Fruit fly (Drosophila melanogaster) whole organism, embryonic: ENCODE results near the gene Helz.

Experiments
- Ada2b ChIP-seq: fragments of 200-800 bp; sonication (Bioruptor generic); IDR thresholded peaks from 2 replicates; pipeline ENCODE4 v1.3.6; 2022; ENCODE audit warnings: missing biosample characterization, missing genetic modification characterization
- Atf6 ChIP-seq: fragments of 200-800 bp; sonication (Bioruptor generic); IDR thresholded peaks from 2 replicates; pipeline ENCODE4 v1.3.6; 2022; ENCODE audit warnings: missing biosample characterization, missing genetic modification characterization
- Awh ChIP-seq: fragments of 200-800 bp; sonication (Bioruptor generic); IDR thresholded peaks from 2 replicates; pipeline ENCODE4, ENCODE4 v1.3.6; 2022; ENCODE audit warnings: missing biosample characterization, missing genetic modification characterization
- Bdp1 ChIP-seq: fragments of 200-800 bp; sonication (Bioruptor generic); optimal IDR thresholded peaks from 3 replicates; lab custom pipeline; 2016; ENCODE audit warnings: missing biosample characterization, missing genetic modification characterization
- BtbVII ChIP-seq: fragments of 200-800 bp; sonication (Bioruptor generic); optimal IDR thresholded peaks from 3 replicates; lab custom pipeline; 2017; ENCODE audit warnings: missing biosample characterization, mild to moderate bottlenecking, missing genetic modification characterization
- Bteb2 ChIP-seq: fragments of 200-800 bp; sonication (Bioruptor generic); optimal IDR thresholded peaks from 2 replicates; lab custom pipeline; 2016; ENCODE audit warnings: missing biosample characterization, missing genetic modification characterization
- CG10462 ChIP-seq: fragments of 200-800 bp; sonication (Bioruptor generic); optimal IDR thresholded peaks from 2 replicates; lab custom pipeline; 2016; ENCODE audit warnings: missing biosample characterization, missing genetic modification characterization
- CG11247 ChIP-seq: fragments of 200-800 bp; sonication (Bioruptor generic); IDR thresholded peaks from 2 replicates; pipeline ENCODE4 v1.3.6; 2022; ENCODE audit warnings: missing biosample characterization, missing genetic modification characterization
- CG13123 ChIP-seq: fragments of 200-800 bp; sonication (Bioruptor generic); optimal IDR thresholded peaks from 2 replicates; lab custom pipeline; 2016; ENCODE audit warnings: missing biosample characterization, missing genetic modification characterization
- CG14441 ChIP-seq: fragments of 200-800 bp; sonication (Bioruptor generic); IDR thresholded peaks from 2 replicates; pipeline ENCODE4 v1.3.6; 2022; ENCODE audit warnings: missing biosample characterization, missing genetic modification characterization
- CG14710 ChIP-seq: fragments of 200-800 bp; sonication (Bioruptor generic); optimal IDR thresholded peaks from 3 replicates; lab custom pipeline; 2019; ENCODE audit warnings: missing biosample characterization, mild to moderate bottlenecking, missing genetic modification characterization, moderate library complexity
- CG15073 ChIP-seq: fragments of 200-800 bp; sonication (Bioruptor generic); optimal IDR thresholded peaks from 2 replicates; lab custom pipeline; 2016; ENCODE audit warnings: missing biosample characterization, missing genetic modification characterization
- CG15601 ChIP-seq: fragments of 200-800 bp; sonication (Bioruptor generic); optimal IDR thresholded peaks from 3 replicates; lab custom pipeline; 2019; ENCODE audit warnings: missing biosample characterization, mild to moderate bottlenecking, missing genetic modification characterization, moderate library complexity
- CG1647 ChIP-seq: fragments of 200-800 bp; sonication (Bioruptor generic); optimal IDR thresholded peaks from 3 replicates; lab custom pipeline; 2016; ENCODE audit warnings: missing biosample characterization, missing genetic modification characterization
- CG16779 ChIP-seq: fragments of 200-800 bp; sonication (Bioruptor generic); IDR thresholded peaks from 2 replicates; pipeline ENCODE4 v1.3.6; 2022; ENCODE audit warnings: missing biosample characterization, missing genetic modification characterization
- CG17912 ChIP-seq: fragments of 200-800 bp; sonication (Bioruptor generic); optimal IDR thresholded peaks from 2 replicates; lab custom pipeline; 2018; ENCODE audit warnings: missing biosample characterization, mild to moderate bottlenecking, missing genetic modification characterization
- CG30020 ChIP-seq: fragments of 200-800 bp; optimal IDR thresholded peaks from 2 replicates; lab custom pipeline; 2019; ENCODE audit warnings: missing biosample characterization, mild to moderate bottlenecking, missing genetic modification characterization, moderate library complexity
- CG32772 ChIP-seq: fragments of 200-800 bp; sonication (Bioruptor generic); IDR thresholded peaks from 2 replicates; pipeline ENCODE4 v1.3.6; 2022; ENCODE audit warnings: missing biosample characterization, missing genetic modification characterization
- CG4282 ChIP-seq: fragments of 200-800 bp; sonication (Bioruptor generic); optimal IDR thresholded peaks from 2 replicates; lab custom pipeline; 2016; ENCODE audit warnings: missing biosample characterization, missing genetic modification characterization
- CG5245 ChIP-seq: fragments of 200-800 bp; sonication (Bioruptor generic); optimal IDR thresholded peaks from 3 replicates; lab custom pipeline; 2016; ENCODE audit warnings: missing biosample characterization, missing genetic modification characterization
- CG6854 ChIP-seq: fragments of 200-800 bp; sonication (Bioruptor generic); optimal IDR thresholded peaks from 3 replicates; lab custom pipeline; 2017; ENCODE audit warnings: missing biosample characterization, mild to moderate bottlenecking, missing genetic modification characterization
- CG7987 ChIP-seq: fragments of 200-800 bp; sonication (Bioruptor generic); optimal IDR thresholded peaks from 2 replicates; lab custom pipeline; 2018; ENCODE audit warnings: missing biosample characterization, mild to moderate bottlenecking, missing genetic modification characterization, moderate library complexity
- CG9727 ChIP-seq: fragments of 200-800 bp; sonication (Bioruptor generic); optimal IDR thresholded peaks from 3 replicates; lab custom pipeline; 2017; ENCODE audit warnings: missing biosample characterization, mild to moderate bottlenecking, missing genetic modification characterization
- CHES-1-like ChIP-seq: fragments of 200-800 bp; sonication (Bioruptor generic); optimal IDR thresholded peaks from 2 replicates; lab custom pipeline; 2016; ENCODE audit warnings: missing biosample characterization, missing genetic modification characterization
- Dbx ChIP-seq: fragments of 200-800 bp; sonication (Bioruptor generic); IDR thresholded peaks from 3 replicates; pipeline ENCODE4 v1.3.6; 2022; ENCODE audit warnings: missing biosample characterization, missing genetic modification characterization
- Gsc ChIP-seq: fragments of 200-800 bp; sonication (Bioruptor generic); IDR thresholded peaks from 2 replicates; pipeline ENCODE4 v1.3.6; 2022; ENCODE audit warnings: missing biosample characterization, missing genetic modification characterization
- HLH54F ChIP-seq: fragments of 200-800 bp; sonication (Bioruptor generic); optimal IDR thresholded peaks from 3 replicates; lab custom pipeline; 2016; ENCODE audit warnings: missing biosample characterization, missing genetic modification characterization
- Hmr ChIP-seq: fragments of 200-800 bp; sonication (Bioruptor generic); optimal IDR thresholded peaks from 3 replicates; lab custom pipeline; 2017; ENCODE audit warnings: mild to moderate bottlenecking, missing biosample characterization, missing genetic modification reagents, missing genetic modification characterization
- Hr51 ChIP-seq, 2 experiments: fragments of 200-800 bp; sonication (Bioruptor generic); optimal IDR thresholded peaks; 2 replicates in 1 of 2; 3 replicates in 1 of 2; lab custom pipeline; 2016 to 2018; ENCODE audit warnings: missing biosample characterization in 2 of 2, missing genetic modification characterization in 2 of 2, mild to moderate bottlenecking in 1 of 2, moderate library complexity in 1 of 2
- Lhr ChIP-seq: fragments of 200-800 bp; sonication (Bioruptor generic); optimal IDR thresholded peaks from 3 replicates; lab custom pipeline; 2017; ENCODE audit warnings: mild to moderate bottlenecking, missing biosample characterization, missing genetic modification reagents, missing genetic modification characterization
- Lpt ChIP-seq: fragments of >200 bp; optimal IDR thresholded peaks from 2 replicates; lab custom pipeline; 2018; ENCODE audit warnings: missing biosample characterization, missing genetic modification characterization
- Med ChIP-seq: fragments of 200-800 bp; sonication (Bioruptor generic); peaks from one replicate; lab custom pipeline; 2016; ENCODE audit warnings: missing biosample characterization, missing genetic modification characterization, mild to moderate bottlenecking, inconsistent platforms, moderate library complexity
- NK7.1 ChIP-seq: fragments of 200-800 bp; sonication (Bioruptor generic); optimal IDR thresholded peaks from 3 replicates; lab custom pipeline; 2016; ENCODE audit warnings: missing biosample characterization, missing genetic modification characterization
- Neu2 ChIP-seq: fragments of 200-800 bp; sonication (Bioruptor generic); optimal IDR thresholded peaks from 3 replicates; lab custom pipeline; 2016; ENCODE audit warnings: missing biosample characterization, missing genetic modification characterization, borderline replicate concordance
- Scr ChIP-seq: fragments of 200-800 bp; sonication (Bioruptor generic); IDR thresholded peaks from 2 replicates; pipeline ENCODE4 v1.3.6; 2022; ENCODE audit warnings: missing biosample characterization, missing genetic modification characterization; ENCODE audit not compliant: partially characterized antibody
- Vsx1 ChIP-seq: fragments of 200-800 bp; sonication (Bioruptor generic); optimal IDR thresholded peaks from 2 replicates; lab custom pipeline; 2017; ENCODE audit warnings: missing biosample characterization, mild to moderate bottlenecking, missing genetic modification characterization, missing genetic modification reagents
- dan ChIP-seq: fragments of 200-800 bp; sonication (Bioruptor generic); IDR thresholded peaks from 2 replicates; pipeline ENCODE4 v1.3.6; 2022; ENCODE audit warnings: missing biosample characterization, missing genetic modification characterization
- disco-r ChIP-seq: fragments of 200-800 bp; sonication (Bioruptor generic); optimal IDR thresholded peaks from 2 replicates; lab custom pipeline; 2016; ENCODE audit warnings: missing biosample characterization, missing genetic modification characterization
- fd102C ChIP-seq: fragments of 200-800 bp; sonication (Bioruptor generic); optimal IDR thresholded peaks from 2 replicates; lab custom pipeline; 2018; ENCODE audit warnings: missing biosample characterization, mild to moderate bottlenecking, missing genetic modification characterization, moderate library complexity
- fru ChIP-seq: fragments of >200 bp; optimal IDR thresholded peaks from 2 replicates; lab custom pipeline; 2017
- hkb ChIP-seq, 2 experiments: fragments of 200-800 bp in 1 of 2; fragments of >200 bp in 1 of 2; sonication (Bioruptor generic) in 1 of 2; IDR thresholded peaks in 1 of 2; optimal IDR thresholded peaks in 1 of 2; 2 replicates each; pipeline versions ENCODE4 v1.3.6 to Lab custom; 2017 to 2022; ENCODE audit warnings: missing biosample characterization in 1 of 2, missing genetic modification characterization in 1 of 2
- jigr1 ChIP-seq: fragments of 200-800 bp; sonication (Bioruptor generic); IDR thresholded peaks from 3 replicates; pipeline ENCODE4 v1.3.6; 2022; ENCODE audit warnings: missing biosample characterization, missing genetic modification characterization
- lbe ChIP-seq: fragments of 200-800 bp; sonication (Bioruptor generic); optimal IDR thresholded peaks from 2 replicates; lab custom pipeline; 2016; ENCODE audit warnings: missing biosample characterization, mild to moderate bottlenecking, missing genetic modification characterization
- pho ChIP-seq: fragments of 200-800 bp; sonication (Bioruptor generic); optimal IDR thresholded peaks from 2 replicates; lab custom pipeline; 2016; ENCODE audit warnings: missing biosample characterization, missing genetic modification characterization
- phol ChIP-seq: fragments of 200-800 bp; sonication (Bioruptor generic); optimal IDR thresholded peaks from 3 replicates; lab custom pipeline; 2018; ENCODE audit warnings: missing biosample characterization, mild to moderate bottlenecking, missing genetic modification characterization, moderate library complexity
- seq ChIP-seq: fragments of 200-800 bp; sonication (Bioruptor generic); IDR thresholded peaks from 2 replicates; pipeline ENCODE4 v1.3.6; 2022; ENCODE audit warnings: missing biosample characterization, missing genetic modification characterization
- trh ChIP-seq: fragments of 200-800 bp; sonication (Bioruptor generic); optimal IDR thresholded peaks from 2 replicates; lab custom pipeline; 2016; ENCODE audit warnings: missing biosample characterization, missing genetic modification characterization
- tup ChIP-seq: fragments of 200-800 bp; sonication (Bioruptor generic); optimal IDR thresholded peaks from 2 replicates; lab custom pipeline; 2016; ENCODE audit warnings: missing biosample characterization, mild to moderate bottlenecking, missing genetic modification characterization, moderate library complexity
- vnd ChIP-seq: fragments of 200-800 bp; sonication (Bioruptor generic); IDR thresholded peaks from 3 replicates; pipeline ENCODE4 v1.3.6; 2022; ENCODE audit warnings: missing biosample characterization, missing genetic modification characterization; ENCODE audit not compliant: partially characterized antibody
- zen ChIP-seq: fragments of 200-800 bp; sonication (Bioruptor generic); optimal IDR thresholded peaks from 3 replicates; lab custom pipeline; 2018; ENCODE audit warnings: missing biosample characterization, mild to moderate bottlenecking, missing genetic modification characterization, moderate library complexity

Helz gene

dm6 chr3L:14784949-14785408, 4.8 kb upstream of the Helz start (continued):
- peak; percentile 65 for TF ChIP-seq Neu2 (GFP tag; lab: Kevin White, UChicago)
- peak; percentile 94 for TF ChIP-seq Bteb2
- peak; percentile 78 for TF ChIP-seq CG17912 (GFP tag; lab: Kevin White, UChicago)
- peak; percentile 60 for TF ChIP-seq fd102C (GFP tag; lab: Kevin White, UChicago)
- peak; percentile 93 for TF ChIP-seq Lhr
- peak; percentile 91 for TF ChIP-seq HLH54F (GFP tag; lab: Kevin White, UChicago)
- TF ChIP-seq CG1647 (GFP tag; lab: Kevin White, UChicago) = peak; percentile 91
- peak; percentile 95 for TF ChIP-seq CG5245
- TF ChIP-seq phol (tag; lab: Kevin White, UChicago) = peak; percentile 98
- peak; percentile 68 for TF ChIP-seq CG4282 (GFP tag; lab: Kevin White, UChicago)
- TF ChIP-seq jigr1 (GFP tag; lab: Robert Waterston, UW) = peak; percentile 84; the same call in 2 of the 3 replicates
- TF ChIP-seq Awh = peak; percentile 73
- peak; percentile 90 to 98 for TF ChIP-seq Hr51 (GFP tag; optimal IDR thresholded peaks at IDR 0.05; lab: Kevin White, UChicago)
- peak; percentile 99 for TF ChIP-seq CG9727 (GFP tag; lab: Kevin White, UChicago)
- peak; percentile 95 for TF ChIP-seq zen (tag; lab: Kevin White, UChicago)
- peak; percentile 97 for TF ChIP-seq Hmr
- no peak for TF ChIP-seq Scr (GFP tag; lab: Robert Waterston, UW)
- no peak; the same call in 1 of the 2 replicates for TF ChIP-seq Gsc
- TF ChIP-seq hkb (optimal IDR thresholded peaks at IDR 0.05; lab: Kevin White, UChicago) = no peak
- peak; percentile 92 for TF ChIP-seq hkb (GFP tag; IDR thresholded peaks at IDR 0.05; lab: Robert Waterston, UW)
- no peak for TF ChIP-seq fru (lab: Kevin White, UChicago)
- TF ChIP-seq CG7987 = peak; percentile 88
- peak; percentile 97 for TF ChIP-seq CG14710 (tag; lab: Kevin White, UChicago)
- peak; percentile 96 for TF ChIP-seq CG10462 (GFP tag; lab: Kevin White, UChicago)
- no peak for TF ChIP-seq Lpt (GFP tag; lab: Kevin White, UChicago)
- peak; percentile 93 for TF ChIP-seq Vsx1 (GFP tag; lab: Kevin White, UChicago)
- peak; percentile 95 for TF ChIP-seq Atf6 (GFP tag; lab: Robert Waterston, UW)
- TF ChIP-seq NK7.1 (GFP tag; lab: Kevin White, UChicago) = peak; percentile 87
- peak; percentile 88 for TF ChIP-seq Bdp1 (GFP tag; lab: Kevin White, UChicago)
- TF ChIP-seq disco-r (GFP tag; lab: Kevin White, UChicago) = peak; percentile 92
- peak; percentile 77 for TF ChIP-seq tup
- peak; percentile 82 for TF ChIP-seq CG11247 (GFP tag; lab: Robert Waterston, UW)
- peak; percentile 51; the same call in 1 of the 2 replicates for TF ChIP-seq CG16779
- peak; percentile 96 for TF ChIP-seq CG15601 (tag; lab: Kevin White, UChicago)
- peak; percentile 86 for TF ChIP-seq Ada2b
- TF ChIP-seq CG14441 = peak; percentile 87
- TF ChIP-seq CHES-1-like (GFP tag; lab: Kevin White, UChicago) = peak; percentile 91
- TF ChIP-seq CG30020 (tag; lab: Kevin White, UChicago) = peak; percentile 88
- peak; percentile 98 for TF ChIP-seq BtbVII (GFP tag; lab: Kevin White, UChicago)
- peak; percentile 94 for TF ChIP-seq pho (GFP tag; lab: Kevin White, UChicago)
- peak; percentile 99 for TF ChIP-seq Med (GFP tag; lab: Kevin White, UChicago)
- TF ChIP-seq trh = peak; percentile 93
- peak; percentile 95 for TF ChIP-seq seq
- TF ChIP-seq CG6854 (GFP tag; lab: Kevin White, UChicago) = peak; percentile 97
- TF ChIP-seq Dbx (GFP tag; lab: Robert Waterston, UW) = peak; percentile 91
- no peak; the same call in 1 of the 2 replicates for TF ChIP-seq dan (GFP tag; lab: Robert Waterston, UW)
- peak; percentile 82 for TF ChIP-seq CG15073 (GFP tag; lab: Kevin White, UChicago)
- TF ChIP-seq vnd (GFP tag; lab: Robert Waterston, UW) = no peak
- TF ChIP-seq lbe (GFP tag; lab: Kevin White, UChicago) = peak; percentile 17
- peak; percentile 89 for TF ChIP-seq CG13123 (GFP tag; lab: Kevin White, UChicago)
- peak; percentile 89 for TF ChIP-seq CG32772 (GFP tag; lab: Robert Waterston, UW)
